Worm (Caenorhabditis elegans) whole organism, young adult: ENCODE results near the gene sec-61.A.

Experiments
- F52B5.7 ChIP-seq: sonication (generic microtip); optimal IDR thresholded peaks from 2 replicates; lab custom pipeline; 2016; ENCODE audit warnings: mild to moderate bottlenecking, missing genetic modification characterization, missing compliant biosample characterization
- Y53F4B.3 ChIP-seq: fragments of 200-800 bp; sonication (Bioruptor generic); IDR thresholded peaks from 2 replicates; pipeline ENCODE4 v1.3.6; 2022; ENCODE audit warnings: missing genetic modification reagents, missing genetic modification characterization, missing compliant biosample characterization
- Y95B8A.8 ChIP-seq: fragments of 200-800 bp; sonication (Bioruptor generic); IDR thresholded peaks from 2 replicates; pipeline ENCODE4 v1.3.6; 2022; ENCODE audit warnings: missing genetic modification reagents, missing genetic modification characterization, missing compliant biosample characterization
- ceh-40 ChIP-seq: fragments of 200-800 bp; sonication (Bioruptor generic); IDR thresholded peaks from 2 replicates; pipeline ENCODE4 v1.3.6; 2022; ENCODE audit warnings: missing genetic modification characterization, missing compliant biosample characterization
- egl-44 ChIP-seq: fragments of 200-800 bp; sonication (Bioruptor generic); IDR thresholded peaks from 2 replicates; pipeline ENCODE4 v1.3.6; 2022; ENCODE audit warnings: missing genetic modification reagents, missing genetic modification characterization, missing compliant biosample characterization
- mxl-1 ChIP-seq: sonication (generic microtip); optimal IDR thresholded peaks from 2 replicates; lab custom pipeline; 2016; ENCODE audit warnings: missing genetic modification characterization, missing compliant biosample characterization
- nhr-179 ChIP-seq: sonication (generic microtip); optimal IDR thresholded peaks from 2 replicates; lab custom pipeline; 2016; ENCODE audit warnings: mild to moderate bottlenecking, missing genetic modification characterization, missing compliant biosample characterization
- nhr-90 ChIP-seq: sonication (generic microtip); optimal IDR thresholded peaks from 2 replicates; lab custom pipeline; 2016; ENCODE audit warnings: missing genotype, mild to moderate bottlenecking, missing genetic modification characterization, missing compliant biosample characterization

DNA sequence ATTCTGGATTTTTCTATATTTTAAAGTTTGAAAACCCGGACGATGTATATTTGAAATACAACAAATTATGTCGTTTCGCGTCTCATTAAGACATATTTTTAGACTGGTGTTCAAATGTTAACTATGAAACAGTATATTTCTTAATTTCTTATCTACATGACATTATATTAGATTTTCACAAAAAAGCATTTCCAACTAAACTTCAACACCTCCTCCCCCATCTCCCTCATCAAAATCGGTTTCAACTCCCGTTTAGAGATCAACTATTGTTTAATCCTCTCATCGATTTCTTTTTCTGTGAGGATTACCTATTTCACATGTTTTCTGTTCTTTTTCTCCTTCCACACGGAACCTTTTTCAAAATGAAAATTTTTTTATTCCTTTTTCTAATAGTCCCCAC is 37.1 kb upstream of the sec-61.A start, which contains the start of gene Y57G11C.38:
- TF ChIP-seq mxl-1, result no peak
- no peak for TF ChIP-seq F52B5.7 (tag; lab: Kevin White, UChicago)
- no peak for TF ChIP-seq ceh-40 (GFP tag; lab: Robert Waterston, UW)
- no peak for TF ChIP-seq Y53F4B.3 (GFP tag; lab: Robert Waterston, UW)
- no peak for TF ChIP-seq Y95B8A.8
- TF ChIP-seq egl-44 (GFP tag; lab: Robert Waterston, UW), result no peak
- no peak for TF ChIP-seq nhr-90
- no peak for TF ChIP-seq nhr-179 (tag; lab: Kevin White, UChicago)
